Worm (Caenorhabditis elegans): ENCODE results near the gene mans-3.

- no peak for TF ChIP-seq nhr-27 (tag; optimal IDR thresholded peaks at IDR 0.05)
- no peak for TF ChIP-seq lsl-1 (GFP tag; optimal IDR thresholded peaks at IDR 0.05)
- no peak for TF ChIP-seq nhr-90 (tag; optimal IDR thresholded peaks at IDR 0.05)
These were observed 14.7 kb downstream of the mans-3 start, which contains the start of gene sru-48 for ce11 chrX:5179874-5180273.
